Worm (Caenorhabditis elegans): ENCODE measurements around the gene clec-230.

The clec-230 gene

ce11 chrV:15303625-15304024 lies 45.3 kb downstream of the clec-230 start, which contains the start of gene srx-48:
Gene srx-48 (minus strand): TSS chrV:15303725.
- TF ChIP-seq ztf-11 (tag; optimal IDR thresholded peaks at IDR 0.05): no peak
- no peak for TF ChIP-seq flh-1 (GFP tag; optimal IDR thresholded peaks at IDR 0.05)
- TF ChIP-seq cnd-1 (tag; optimal IDR thresholded peaks at IDR 0.05): no peak
- TF ChIP-seq hlh-1 (tag; optimal IDR thresholded peaks at IDR 0.05): no peak

ce11 chrV:15298597-15298996 lies 50.3 kb downstream of the clec-230 start, which contains the start of gene cpr-3:
Gene cpr-3 (minus strand): TSS chrV:15298700.
- TF ChIP-seq unc-120 (tag; optimal IDR thresholded peaks at IDR 0.05; ENCODE audit: poor library complexity, severe bottlenecking) (no peak), elt-1 (tag; optimal IDR thresholded peaks at IDR 0.05; ENCODE audit: borderline replicate concordance, insufficient read depth) (no peak), unc-62 (GFP tag; optimal IDR thresholded peaks at IDR 0.05) (no peak), pha-4 (tag; optimal IDR thresholded peaks at IDR 0.05) (no peak), lsy-2 (tag; optimal IDR thresholded peaks at IDR 0.05) (no peak), sem-2 (GFP tag; optimal IDR thresholded peaks at IDR 0.05) (no peak), zip-8 (tag; optimal IDR thresholded peaks at IDR 0.05) (no peak), unc-39 (tag; optimal IDR thresholded peaks at IDR 0.05) (no peak), blmp-1 (tag; optimal IDR thresholded peaks at IDR 0.05) (no peak)

All from whole organism, mixed stage, embryonic.